Worm (Caenorhabditis elegans) whole organism, L1 larva: ENCODE results near the gene fbxa-137.

Experiments
- C34B4.2 ChIP-seq: sonication (generic microtip); optimal IDR thresholded peaks from 2 replicates; lab custom pipeline; 2017; ENCODE audit warnings: mild to moderate bottlenecking, missing genetic modification characterization, missing compliant biosample characterization
- blmp-1 ChIP-seq: fragments of 150-350 bp; optimal IDR thresholded peaks from 2 replicates; lab custom pipeline; 2014; ENCODE audit warnings: missing biosample characterization, missing genetic modification characterization
- ceh-82 ChIP-seq, 3 experiments: fragments of 150-350 bp in 1 of 3; sonication (generic microtip) in 2 of 3; optimal IDR thresholded peaks; 2 replicates each; lab custom pipeline; 2014 to 2017; ENCODE audit warnings: missing biosample characterization in 3 of 3, missing genetic modification characterization in 3 of 3
- fos-1 ChIP-seq: fragments of 150-350 bp; optimal IDR thresholded peaks from 2 replicates; lab custom pipeline; 2014; ENCODE audit warnings: missing biosample characterization, missing genetic modification characterization
- hlh-4 ChIP-seq: sonication (generic microtip); optimal IDR thresholded peaks from 2 replicates; lab custom pipeline; 2016; ENCODE audit warnings: mild to moderate bottlenecking, missing genetic modification characterization, missing compliant biosample characterization
- lin-39 ChIP-seq: fragments of 150-350 bp; optimal IDR thresholded peaks from 2 replicates; lab custom pipeline; 2014; ENCODE audit warnings: missing biosample characterization, missing genetic modification reagents, missing genetic modification characterization
- lir-3 ChIP-seq: sonication (generic microtip); optimal IDR thresholded peaks from 2 replicates; lab custom pipeline; 2016; ENCODE audit warnings: mild to moderate bottlenecking, missing genetic modification characterization, moderate library complexity, missing compliant biosample characterization; ENCODE audit not compliant: poor library complexity
- nhr-12 ChIP-seq: sonication (generic microtip); optimal IDR thresholded peaks from 2 replicates; lab custom pipeline; 2017; ENCODE audit warnings: missing biosample characterization, missing genetic modification characterization
- nhr-19 ChIP-seq: fragments of 200-800 bp; sonication (Bioruptor generic); conservative IDR thresholded peaks from 2 replicates; pipeline ENCODE4 v1.3.6; 2022; ENCODE audit warnings: missing genetic modification characterization, missing compliant biosample characterization
- nhr-47 ChIP-seq: sonication (generic microtip); optimal IDR thresholded peaks from 2 replicates; lab custom pipeline; 2016; ENCODE audit warnings: mild to moderate bottlenecking, missing genetic modification characterization, moderate library complexity, missing compliant biosample characterization
- unc-130 ChIP-seq: fragments of 150-350 bp; optimal IDR thresholded peaks from 2 replicates; lab custom pipeline; 2017; ENCODE audit warnings: missing biosample characterization, missing genetic modification characterization, inconsistent platforms
- unc-62 ChIP-seq: fragments of 150-350 bp; optimal IDR thresholded peaks from 2 replicates; lab custom pipeline; 2014; ENCODE audit warnings: missing biosample characterization, missing genetic modification reagents, missing genetic modification characterization
- vab-15 ChIP-seq: sonication (generic microtip); optimal IDR thresholded peaks from 2 replicates; lab custom pipeline; 2017; ENCODE audit warnings: missing genotype, mild to moderate bottlenecking, missing genetic modification characterization, missing compliant biosample characterization

- no peak for TF ChIP-seq unc-130
- TF ChIP-seq unc-62 (GFP tag; lab: Kevin White, UChicago), result no peak
- TF ChIP-seq C34B4.2 (tag; lab: Kevin White, UChicago), result no peak
- TF ChIP-seq nhr-19 (GFP tag; lab: Robert Waterston, UW), result no peak
- no peak for TF ChIP-seq hlh-4 (tag; lab: Kevin White, UChicago)
- TF ChIP-seq fos-1, result no peak
- no peak for TF ChIP-seq nhr-47 (tag; lab: Kevin White, UChicago)
- no peak for TF ChIP-seq nhr-12
- no peak for TF ChIP-seq vab-15 (tag; lab: Kevin White, UChicago)
- no peak for TF ChIP-seq blmp-1 (tag; lab: Kevin White, UChicago)
- no peak for TF ChIP-seq lir-3 (tag; lab: Kevin White, UChicago)
- no peak for TF ChIP-seq lin-39 (tag; lab: Kevin White, UChicago)
- TF ChIP-seq ceh-82 (tag; optimal IDR thresholded peaks at IDR 0.05; lab: Kevin White, UChicago), result no peak
These were observed 11.7 kb upstream of the fbxa-137 start, which contains the start of gene nhr-275 for ce11 chrV:2266958-2267357.
